Fruit fly (Drosophila melanogaster) whole organism, embryonic: ENCODE measurements around the gene lectin-37Da.
A peak's percentile ranks its signal among the peaks of the same experiment; 100 is the strongest.

Source experiments
- Adf1 ChIP-seq: fragments of 200-800 bp; sonication (Bioruptor generic); IDR thresholded peaks from 2 replicates; pipeline ENCODE4 v1.3.6; 2022; ENCODE audit warnings: missing biosample characterization, missing genetic modification characterization
- BEAF-32 ChIP-seq: fragments of 200-800 bp; sonication (Bioruptor generic); optimal IDR thresholded peaks from 3 replicates; lab custom pipeline; 2017; ENCODE audit warnings: missing biosample characterization, missing genetic modification characterization, mild to moderate bottlenecking, moderate library complexity, missing genetic modification reagents
- CG10147 ChIP-seq: fragments of 200-800 bp; sonication (Bioruptor generic); optimal IDR thresholded peaks from 2 replicates; lab custom pipeline; 2019; ENCODE audit warnings: missing biosample characterization, mild to moderate bottlenecking, missing genetic modification characterization, moderate library complexity
- CG10462 ChIP-seq: fragments of 200-800 bp; sonication (Bioruptor generic); optimal IDR thresholded peaks from 2 replicates; lab custom pipeline; 2016; ENCODE audit warnings: missing biosample characterization, missing genetic modification characterization
- CG10565 ChIP-seq: fragments of 200-800 bp; sonication (Bioruptor generic); optimal IDR thresholded peaks from 3 replicates; lab custom pipeline; 2016; ENCODE audit warnings: missing biosample characterization, mild to moderate bottlenecking, missing genetic modification characterization
- CG10979 ChIP-seq: fragments of 200-800 bp; sonication (Bioruptor generic); optimal IDR thresholded peaks from 2 replicates; lab custom pipeline; 2018; ENCODE audit warnings: missing biosample characterization, mild to moderate bottlenecking, missing genetic modification characterization, moderate library complexity
- CG11085 ChIP-seq: fragments of 200-800 bp; sonication (Bioruptor generic); IDR thresholded peaks from 2 replicates; pipeline ENCODE4 v1.3.6; 2022; ENCODE audit warnings: missing biosample characterization, missing genetic modification characterization
- CG11093 ChIP-seq: fragments of 200-800 bp; sonication (Bioruptor generic); IDR thresholded peaks from 3 replicates; pipeline ENCODE4 v1.3.6; 2022; ENCODE audit warnings: missing biosample characterization, missing genetic modification characterization
- CG12299 ChIP-seq: fragments of 200-800 bp; sonication (Bioruptor generic); optimal IDR thresholded peaks from 2 replicates; lab custom pipeline; 2018; ENCODE audit warnings: missing biosample characterization, mild to moderate bottlenecking, missing genetic modification characterization
- CG13624 ChIP-seq: fragments of 200-800 bp; sonication (Bioruptor generic); optimal IDR thresholded peaks from 2 replicates; lab custom pipeline; 2016; ENCODE audit warnings: missing biosample characterization, missing genetic modification characterization
- CG15269 ChIP-seq: fragments of 200-800 bp; sonication (Bioruptor generic); optimal IDR thresholded peaks from 2 replicates; lab custom pipeline; 2018; ENCODE audit warnings: missing biosample characterization, mild to moderate bottlenecking, missing genetic modification characterization, moderate library complexity
- CG15514 ChIP-seq: fragments of 200-800 bp; sonication (Bioruptor generic); optimal IDR thresholded peaks from 3 replicates; lab custom pipeline; 2017; ENCODE audit warnings: missing biosample characterization, missing genetic modification characterization, mild to moderate bottlenecking, moderate library complexity, missing genetic modification reagents
- CG15601 ChIP-seq: fragments of 200-800 bp; sonication (Bioruptor generic); optimal IDR thresholded peaks from 3 replicates; lab custom pipeline; 2019; ENCODE audit warnings: missing biosample characterization, mild to moderate bottlenecking, missing genetic modification characterization, moderate library complexity
- CG1602 ChIP-seq: fragments of 200-800 bp; sonication (Bioruptor generic); optimal IDR thresholded peaks from 3 replicates; lab custom pipeline; 2016; ENCODE audit warnings: missing biosample characterization, missing genetic modification characterization
- CG17385 ChIP-seq: fragments of 200-800 bp; sonication (Bioruptor generic); optimal IDR thresholded peaks from 3 replicates; lab custom pipeline; 2018; ENCODE audit warnings: missing biosample characterization, mild to moderate bottlenecking, missing genetic modification characterization
- CG2199 ChIP-seq: fragments of 200-800 bp; sonication (Bioruptor generic); IDR thresholded peaks from 3 replicates; pipeline ENCODE4 v1.3.6; 2022; ENCODE audit warnings: missing biosample characterization, missing genetic modification characterization
- CG2202 ChIP-seq: fragments of 200-800 bp; sonication (Bioruptor generic); optimal IDR thresholded peaks from 2 replicates; lab custom pipeline; 2018; ENCODE audit warnings: missing biosample characterization, mild to moderate bottlenecking, missing genetic modification characterization
- CG32532 ChIP-seq: fragments of 200-800 bp; sonication (Bioruptor generic); IDR thresholded peaks from 2 replicates; pipeline ENCODE4 v1.3.6; 2022; ENCODE audit warnings: missing biosample characterization, missing genetic modification characterization
- CG32767 ChIP-seq: fragments of 200-800 bp; sonication (Bioruptor generic); IDR thresholded peaks from 2 replicates; pipeline ENCODE4 v1.3.6; 2022; ENCODE audit warnings: missing biosample characterization, missing genetic modification characterization
- D ChIP-seq, 2 experiments: fragments of 200-800 bp in 1 of 2; fragments of >200 bp in 1 of 2; sonication (Bioruptor generic) in 1 of 2; optimal IDR thresholded peaks; 2 replicates in 1 of 2; 3 replicates in 1 of 2; lab custom pipeline; 2017; ENCODE audit warnings: mild to moderate bottlenecking in 1 of 2, missing biosample characterization in 1 of 2, missing genetic modification characterization in 1 of 2, missing genetic modification reagents in 1 of 2
- E2f2 ChIP-seq: fragments of 200-800 bp; sonication (Bioruptor generic); IDR thresholded peaks from 2 replicates; pipeline ENCODE4 v1.3.6; 2022; ENCODE audit warnings: missing biosample characterization, missing genetic modification characterization
- Ets97D ChIP-seq: fragments of 200-800 bp; sonication (Bioruptor generic); optimal IDR thresholded peaks from 3 replicates; lab custom pipeline; 2016; ENCODE audit warnings: missing biosample characterization, missing genetic modification characterization
- Fer3 ChIP-seq: fragments of 200-800 bp; sonication (Bioruptor generic); optimal IDR thresholded peaks from 2 replicates; lab custom pipeline; 2018; ENCODE audit warnings: missing biosample characterization, mild to moderate bottlenecking, missing genetic modification characterization, moderate library complexity
- Hey ChIP-seq: fragments of 200-800 bp; sonication (Bioruptor generic); optimal IDR thresholded peaks from 3 replicates; lab custom pipeline; 2018; ENCODE audit warnings: missing biosample characterization, mild to moderate bottlenecking, missing genetic modification characterization
- Max ChIP-seq: fragments of 200-800 bp; sonication (Bioruptor generic); optimal IDR thresholded peaks from 2 replicates; lab custom pipeline; 2016; ENCODE audit warnings: missing biosample characterization, mild to moderate bottlenecking, missing genetic modification characterization
- Meics ChIP-seq: fragments of 200-800 bp; sonication (Bioruptor generic); optimal IDR thresholded peaks from 2 replicates; lab custom pipeline; 2017; ENCODE audit warnings: missing biosample characterization, mild to moderate bottlenecking, missing genetic modification characterization
- Mrtf ChIP-seq: fragments of 200-800 bp; sonication (Bioruptor generic); IDR thresholded peaks from 3 replicates; pipeline ENCODE4 v1.3.6; 2022; ENCODE audit warnings: missing biosample characterization, missing genetic modification characterization
- NK7.1 ChIP-seq: fragments of 200-800 bp; sonication (Bioruptor generic); optimal IDR thresholded peaks from 3 replicates; lab custom pipeline; 2016; ENCODE audit warnings: missing biosample characterization, missing genetic modification characterization
- Nf-YC ChIP-seq: fragments of 200-800 bp; optimal IDR thresholded peaks from 3 replicates; lab custom pipeline; 2019; ENCODE audit warnings: missing biosample characterization, mild to moderate bottlenecking, missing genetic modification characterization, moderate library complexity
- Scr ChIP-seq: fragments of 200-800 bp; sonication (Bioruptor generic); IDR thresholded peaks from 2 replicates; pipeline ENCODE4 v1.3.6; 2022; ENCODE audit warnings: missing biosample characterization, missing genetic modification characterization; ENCODE audit not compliant: partially characterized antibody
- Stat92E ChIP-seq, 3 experiments: fragments of >200 bp in 2 of 3; fragments of 200-800 bp in 1 of 3; sonication (Bioruptor generic) in 1 of 3; optimal IDR thresholded peaks; 2 replicates each; lab custom pipeline; 2017 to 2019; ENCODE audit warnings: missing biosample characterization in 3 of 3, missing genetic modification characterization in 3 of 3, mild to moderate bottlenecking in 1 of 3, moderate library complexity in 1 of 3
- TFAM ChIP-seq: fragments of 200-800 bp; sonication (Bioruptor generic); optimal IDR thresholded peaks from 2 replicates; lab custom pipeline; 2017; ENCODE audit warnings: missing biosample characterization, missing genetic modification characterization, inconsistent platforms
- Xbp1 ChIP-seq: fragments of 200-800 bp; sonication (Bioruptor generic); optimal IDR thresholded peaks from 3 replicates; lab custom pipeline; 2016; ENCODE audit warnings: missing biosample characterization, mild to moderate bottlenecking, missing genetic modification characterization
- Xrp1 ChIP-seq: fragments of 200-800 bp; sonication (Bioruptor generic); IDR thresholded peaks from 2 replicates; pipeline ENCODE4 v1.3.6; 2022; ENCODE audit warnings: missing biosample characterization, missing genetic modification characterization
- al ChIP-seq: fragments of 200-800 bp; sonication (Bioruptor generic); IDR thresholded peaks from 2 replicates; pipeline ENCODE4 v1.3.6; 2022; ENCODE audit warnings: missing biosample characterization, missing genetic modification characterization
- bbx ChIP-seq: fragments of 200-800 bp; sonication (Bioruptor generic); IDR thresholded peaks from 2 replicates; pipeline ENCODE4 v1.3.6; 2022; ENCODE audit warnings: missing biosample characterization, missing genetic modification characterization; ENCODE audit not compliant: partially characterized antibody
- chn ChIP-seq: fragments of 200-800 bp; sonication (Bioruptor generic); optimal IDR thresholded peaks from 2 replicates; lab custom pipeline; 2016; ENCODE audit warnings: missing biosample characterization, missing genetic modification characterization
- dmrt11E ChIP-seq: fragments of 200-800 bp; sonication (Bioruptor generic); optimal IDR thresholded peaks from 3 replicates; lab custom pipeline; 2018; ENCODE audit warnings: missing biosample characterization, mild to moderate bottlenecking, missing genetic modification characterization, moderate library complexity
- gcm ChIP-seq: fragments of 200-800 bp; sonication (Bioruptor generic); optimal IDR thresholded peaks from 2 replicates; lab custom pipeline; 2019; ENCODE audit warnings: missing biosample characterization, mild to moderate bottlenecking, missing genetic modification characterization, moderate library complexity
- gro ChIP-seq: fragments of 200-800 bp; sonication (Bioruptor generic); optimal IDR thresholded peaks from 2 replicates; lab custom pipeline; 2016; ENCODE audit warnings: missing biosample characterization, missing genetic modification characterization
- gsb ChIP-seq: fragments of 200-800 bp; sonication (Bioruptor generic); IDR thresholded peaks from 2 replicates; pipeline ENCODE4 v1.3.6; 2022; ENCODE audit warnings: missing biosample characterization, missing genetic modification characterization
- gt ChIP-seq: fragments of 200-800 bp; sonication (Bioruptor generic); IDR thresholded peaks from 2 replicates; pipeline ENCODE4 v1.3.6; 2022; ENCODE audit warnings: missing biosample characterization, missing genetic modification characterization
- inv ChIP-seq: fragments of 200-800 bp; sonication (Bioruptor generic); IDR thresholded peaks from 2 replicates; pipeline ENCODE4 v1.3.6; 2022; ENCODE audit warnings: missing biosample characterization, missing genetic modification characterization; ENCODE audit not compliant: partially characterized antibody
- lilli ChIP-seq: fragments of 200-800 bp; sonication (Bioruptor generic); optimal IDR thresholded peaks from 3 replicates; lab custom pipeline; 2016; ENCODE audit warnings: missing biosample characterization, missing genetic modification characterization
- otp ChIP-seq: fragments of 200-800 bp; sonication (Bioruptor generic); IDR thresholded peaks from 3 replicates; pipeline ENCODE4, ENCODE4 v1.3.6; 2022; ENCODE audit warnings: missing biosample characterization, missing genetic modification characterization
- pfk ChIP-seq: fragments of 200-800 bp; sonication (Bioruptor generic); optimal IDR thresholded peaks from 2 replicates; lab custom pipeline; 2018; ENCODE audit warnings: missing biosample characterization, mild to moderate bottlenecking, missing genetic modification characterization, moderate library complexity
- row ChIP-seq: fragments of 200-800 bp; sonication (Bioruptor generic); IDR thresholded peaks from 3 replicates; pipeline ENCODE4 v1.3.6; 2022; ENCODE audit warnings: missing biosample characterization, missing genetic modification characterization
- salm ChIP-seq: fragments of 200-800 bp; sonication (Bioruptor generic); optimal IDR thresholded peaks from 2 replicates; lab custom pipeline; 2018; ENCODE audit warnings: missing biosample characterization, mild to moderate bottlenecking, missing genetic modification characterization
- schlank ChIP-seq: fragments of 200-800 bp; sonication (Bioruptor generic); optimal IDR thresholded peaks from 2 replicates; lab custom pipeline; 2018; ENCODE audit warnings: missing biosample characterization, mild to moderate bottlenecking, missing genetic modification characterization
- tgo ChIP-seq: fragments of 200-800 bp; sonication (Bioruptor generic); IDR thresholded peaks from 3 replicates; pipeline ENCODE4 v1.3.6; 2022; ENCODE audit warnings: missing biosample characterization, missing genetic modification characterization
- unpg ChIP-seq: fragments of 200-800 bp; sonication (Bioruptor generic); optimal IDR thresholded peaks from 3 replicates; lab custom pipeline; 2018; ENCODE audit warnings: missing biosample characterization, mild to moderate bottlenecking, missing genetic modification characterization, moderate library complexity

The lectin-37Da gene

DNA sequence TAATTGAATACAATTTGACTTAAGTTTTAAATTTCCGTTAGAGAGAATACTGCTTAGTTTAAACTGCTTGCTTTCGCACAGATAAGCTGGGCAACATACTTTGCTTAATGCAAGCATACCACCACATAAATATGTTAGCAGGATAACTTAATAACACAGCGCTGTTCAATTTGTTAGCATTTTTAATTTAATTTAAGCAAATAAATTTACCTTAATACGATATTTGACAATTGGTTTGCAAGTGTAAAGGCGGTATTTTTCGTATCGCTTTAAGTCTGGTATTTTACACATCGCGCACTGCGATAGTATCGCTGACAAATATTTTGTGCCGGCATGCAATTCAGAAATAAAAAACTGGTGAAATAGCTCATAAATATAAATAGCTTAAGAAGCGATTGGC is 12.2 kb downstream of the lectin-37Da start, which contains the start of gene RtcB:
RtcB (plus strand) TSS at position 301 of the 400 bp plus-strand sequence.
- no peak for TF ChIP-seq D (optimal IDR thresholded peaks at IDR 0.05; lab: Kevin White, UChicago)
- TF ChIP-seq D (GFP tag; optimal IDR thresholded peaks at IDR 0.05; lab: Kevin White, UChicago): no peak
- TF ChIP-seq bbx (GFP tag; lab: Robert Waterston, UW): peak; percentile 95
- TF ChIP-seq otp (GFP tag; lab: Robert Waterston, UW): no peak
- TF ChIP-seq TFAM (GFP tag; lab: Kevin White, UChicago): no peak
- TF ChIP-seq gt (GFP tag; lab: Robert Waterston, UW): no peak
- peak; percentile 24; the same call in 1 of the 2 replicates for TF ChIP-seq Xrp1 (GFP tag; lab: Robert Waterston, UW)
- peak; percentile 97 for TF ChIP-seq Scr (GFP tag; lab: Robert Waterston, UW)
- no peak for TF ChIP-seq al (GFP tag; lab: Robert Waterston, UW)
- peak; percentile 54 for TF ChIP-seq CG15514
- peak; percentile 17 for TF ChIP-seq lilli (GFP tag; lab: Kevin White, UChicago)
- TF ChIP-seq Nf-YC (tag; lab: Kevin White, UChicago): no peak
- peak; percentile 15; the same call in 1 of the 3 replicates for TF ChIP-seq tgo (GFP tag; lab: Robert Waterston, UW)
- TF ChIP-seq Stat92E (GFP tag; optimal IDR thresholded peaks at IDR 0.05; lab: Kevin White, UChicago): no peak
- TF ChIP-seq CG2199 (GFP tag; lab: Robert Waterston, UW): no peak
- TF ChIP-seq E2f2 (GFP tag; lab: Robert Waterston, UW): peak; percentile 74
- TF ChIP-seq gcm: no peak
- no peak for TF ChIP-seq pfk
- no peak for TF ChIP-seq gsb
- TF ChIP-seq Max (GFP tag; lab: Kevin White, UChicago): peak; percentile 15
- no peak for TF ChIP-seq unpg (GFP tag; lab: Kevin White, UChicago)
- TF ChIP-seq CG13624 (GFP tag; lab: Kevin White, UChicago): no peak
- no peak for TF ChIP-seq Adf1 (GFP tag; lab: Robert Waterston, UW)
- no peak for TF ChIP-seq Hey (tag; lab: Kevin White, UChicago)
- no peak for TF ChIP-seq CG12299 (tag; lab: Kevin White, UChicago)
- no peak for TF ChIP-seq dmrt11E (tag; lab: Kevin White, UChicago)
- TF ChIP-seq Ets97D: peak; percentile 42
- peak; percentile 62 for TF ChIP-seq row (GFP tag; lab: Robert Waterston, UW)
- no peak for TF ChIP-seq schlank (tag; lab: Kevin White, UChicago)
- 0 out of 2 replicates have a peak, but pooled peaks have one; percentile 21 for TF ChIP-seq CG32532 (GFP tag; lab: Robert Waterston, UW)
- TF ChIP-seq CG15601 (tag; lab: Kevin White, UChicago): no peak
- TF ChIP-seq inv (GFP tag; lab: Robert Waterston, UW): peak; percentile 96
- TF ChIP-seq BEAF-32 (GFP tag; lab: Kevin White, UChicago): peak; percentile 97
- TF ChIP-seq salm (tag; lab: Kevin White, UChicago): no peak
- TF ChIP-seq CG10147 (GFP tag; lab: Kevin White, UChicago): no peak
- TF ChIP-seq CG1602 (GFP tag; lab: Kevin White, UChicago): no peak
- TF ChIP-seq Meics: no peak
- TF ChIP-seq CG2202: no peak
- no peak for TF ChIP-seq Xbp1
- TF ChIP-seq CG15269 (tag; lab: Kevin White, UChicago): no peak
- TF ChIP-seq CG32767 (GFP tag; lab: Robert Waterston, UW): no peak
- TF ChIP-seq gro (GFP tag; lab: Kevin White, UChicago): no peak
- no peak for TF ChIP-seq CG10462 (GFP tag; lab: Kevin White, UChicago)
- TF ChIP-seq chn (GFP tag; lab: Kevin White, UChicago): no peak
- no peak for TF ChIP-seq CG11085 (GFP tag; lab: Robert Waterston, UW)
- no peak for TF ChIP-seq CG10979 (tag; lab: Kevin White, UChicago)
- no peak for TF ChIP-seq CG17385 (GFP tag; lab: Kevin White, UChicago)
- TF ChIP-seq NK7.1 (GFP tag; lab: Kevin White, UChicago): no peak
- TF ChIP-seq CG10565 (GFP tag; lab: Kevin White, UChicago): no peak
- TF ChIP-seq Fer3 (tag; lab: Kevin White, UChicago): no peak
- TF ChIP-seq CG11093 (GFP tag; lab: Robert Waterston, UW): no peak
- no peak for TF ChIP-seq Mrtf (GFP tag; lab: Robert Waterston, UW)
